Fruit fly (Drosophila melanogaster): Measurements from ENCODE around the gene CG10516.
A peak's percentile ranks its signal among the peaks of the same experiment; 100 is the strongest.

dm6 chr3L:16001164-16001679 lies 33.2 kb downstream of the CG10516 start:
- TF ChIP-seq CG15479 (GFP tag; optimal IDR thresholded peaks at IDR 0.05): no peak
- no peak for TF ChIP-seq mld (GFP tag; IDR thresholded peaks at IDR 0.05; ENCODE audit: partially characterized antibody)
- TF ChIP-seq BtbVII (GFP tag; optimal IDR thresholded peaks at IDR 0.05): peak; percentile 82

All from whole organism, embryonic.